Worm (Caenorhabditis elegans) whole organism, young adult: ENCODE data around the gene W08E12.9.

Experiments
- B0019.2 ChIP-seq: fragments of 200-800 bp; sonication (Bioruptor generic); conservative IDR thresholded peaks from 2 replicates; pipeline ENCODE4 v1.3.6; 2022; ENCODE audit warnings: missing genetic modification reagents, missing genetic modification characterization, missing compliant biosample characterization
- B0035.1 ChIP-seq: sonication (generic microtip); optimal IDR thresholded peaks from 2 replicates; lab custom pipeline; 2016; ENCODE audit warnings: missing genetic modification characterization, mild to moderate bottlenecking, missing compliant biosample characterization, missing genotype, missing genetic modification reagents
- B0336.3 ChIP-seq: fragments of 200-800 bp; sonication (Bioruptor generic); IDR thresholded peaks from 2 replicates; pipeline ENCODE4 v1.3.6; 2022; ENCODE audit warnings: missing genetic modification characterization, missing compliant biosample characterization
- C06A6.2 ChIP-seq: fragments of 200-800 bp; sonication (Bioruptor generic); conservative IDR thresholded peaks from 2 replicates; pipeline ENCODE4 v1.3.6; 2022; ENCODE audit warnings: missing genetic modification characterization, missing compliant biosample characterization
- C17E4.6 ChIP-seq: fragments of 200-800 bp; sonication (Bioruptor generic); IDR thresholded peaks from 2 replicates; pipeline ENCODE4 v1.3.6; 2022; ENCODE audit warnings: missing genetic modification reagents, missing genetic modification characterization, missing compliant biosample characterization
- F23B12.7 ChIP-seq: sonication (generic microtip); optimal IDR thresholded peaks from 2 replicates; lab custom pipeline; 2017; ENCODE audit warnings: missing genetic modification characterization, mild to moderate bottlenecking, missing compliant biosample characterization, antibody characterized with exemption, moderate library complexity; ENCODE audit not compliant: insufficient read depth
- F33H1.4 ChIP-seq: fragments of 200-800 bp; sonication (Bioruptor generic); IDR thresholded peaks from 2 replicates; pipeline ENCODE4 v1.3.6; 2022; ENCODE audit warnings: missing genetic modification reagents, missing genetic modification characterization, missing compliant biosample characterization
- F39B2.1 ChIP-seq: fragments of 200-800 bp; sonication (Bioruptor generic); IDR thresholded peaks from 2 replicates; pipeline ENCODE4 v1.3.6; 2022; ENCODE audit warnings: missing genetic modification reagents, missing genetic modification characterization, missing compliant biosample characterization
- F57C9.4 ChIP-seq: sonication (generic microtip); optimal IDR thresholded peaks from 2 replicates; lab custom pipeline; 2017; ENCODE audit warnings: mild to moderate bottlenecking, missing genetic modification characterization, missing compliant biosample characterization
- K11D2.4 ChIP-seq: fragments of 200-800 bp; sonication (Bioruptor generic); IDR thresholded peaks from 2 replicates; pipeline ENCODE4 v1.3.6; 2022; ENCODE audit warnings: missing genetic modification reagents, missing genetic modification characterization, missing compliant biosample characterization
- K12H6.12 ChIP-seq: fragments of 200-800 bp; sonication (Bioruptor generic); optimal IDR thresholded peaks from 2 replicates; lab custom pipeline; 2018; ENCODE audit warnings: mild to moderate bottlenecking, missing genetic modification characterization, missing compliant biosample characterization
- T07F8.4 ChIP-seq: sonication (generic microtip); optimal IDR thresholded peaks from 2 replicates; lab custom pipeline; 2016; ENCODE audit warnings: mild to moderate bottlenecking, missing genetic modification characterization, moderate library complexity, missing compliant biosample characterization
- Y53G8AR.9 ChIP-seq: fragments of 200-800 bp; sonication (Bioruptor generic); conservative IDR thresholded peaks from 2 replicates; pipeline ENCODE4 v1.3.6; 2022; ENCODE audit warnings: missing genetic modification reagents, missing genetic modification characterization, missing compliant biosample characterization
- Y56A3A.18 ChIP-seq: fragments of 200-800 bp; sonication (Bioruptor generic); IDR thresholded peaks from 2 replicates; pipeline ENCODE4 v1.3.6; 2022; ENCODE audit warnings: missing genetic modification reagents, missing genetic modification characterization, missing compliant biosample characterization
- Y67H2A.10 ChIP-seq: fragments of 200-800 bp; sonication (Bioruptor generic); conservative IDR thresholded peaks from 2 replicates; pipeline ENCODE4 v1.3.6; 2022; ENCODE audit warnings: missing genetic modification reagents, missing genetic modification characterization, missing compliant biosample characterization
- Y79H2A.3 ChIP-seq: fragments of 200-800 bp; sonication (Bioruptor generic); conservative IDR thresholded peaks from 2 replicates; pipeline ENCODE4 v1.3.6; 2022; ENCODE audit warnings: missing genetic modification reagents, missing genetic modification characterization, missing compliant biosample characterization
- ZK185.1 ChIP-seq: sonication (generic microtip); optimal IDR thresholded peaks from 2 replicates; lab custom pipeline; 2016; ENCODE audit warnings: mild to moderate bottlenecking, missing genetic modification characterization, missing compliant biosample characterization; ENCODE audit not compliant: poor library complexity, severe bottlenecking
- athp-1 ChIP-seq: sonication (generic microtip); optimal IDR thresholded peaks from 2 replicates; lab custom pipeline; 2017; ENCODE audit warnings: mild to moderate bottlenecking, missing genetic modification characterization, missing compliant biosample characterization
- bed-1 ChIP-seq: fragments of 200-800 bp; sonication (Bioruptor generic); IDR thresholded peaks from 2 replicates; pipeline ENCODE4 v1.3.6; 2022; ENCODE audit warnings: missing genetic modification reagents, missing genetic modification characterization, missing compliant biosample characterization
- bed-2 ChIP-seq: fragments of 200-800 bp; sonication (Bioruptor generic); IDR thresholded peaks from 2 replicates; pipeline ENCODE4 v1.3.6; 2022; ENCODE audit warnings: missing genetic modification reagents, missing genetic modification characterization, missing compliant biosample characterization
- cebp-1 ChIP-seq, 2 experiments: fragments of 200-800 bp in 1 of 2; sonication (Bioruptor generic) in 1 of 2; sonication (generic microtip) in 1 of 2; IDR thresholded peaks in 1 of 2; optimal IDR thresholded peaks in 1 of 2; 2 replicates each; pipeline versions ENCODE4 v1.3.6 to Lab custom; 2017 to 2022; ENCODE audit warnings: missing compliant biosample characterization in 2 of 2, missing genetic modification characterization in 2 of 2, mild to moderate bottlenecking in 1 of 2, missing genetic modification reagents in 1 of 2, moderate library complexity in 1 of 2
- ceh-27 ChIP-seq: fragments of 200-800 bp; sonication (Bioruptor generic); optimal IDR thresholded peaks from 2 replicates; lab custom pipeline; 2018; ENCODE audit warnings: mild to moderate bottlenecking, missing genetic modification characterization, moderate library complexity, missing compliant biosample characterization
- efl-1 ChIP-seq: fragments of 150-350 bp; optimal IDR thresholded peaks from 2 replicates; lab custom pipeline; 2014; ENCODE audit warnings: missing biosample characterization, missing genetic modification reagents, missing genetic modification characterization
- egl-44 ChIP-seq: fragments of 200-800 bp; sonication (Bioruptor generic); IDR thresholded peaks from 2 replicates; pipeline ENCODE4 v1.3.6; 2022; ENCODE audit warnings: missing genetic modification reagents, missing genetic modification characterization, missing compliant biosample characterization
- egrh-3 ChIP-seq: fragments of 200-800 bp; sonication (Bioruptor generic); IDR thresholded peaks from 2 replicates; pipeline ENCODE4 v1.3.6; 2022; ENCODE audit warnings: missing genetic modification reagents, missing genetic modification characterization, missing compliant biosample characterization
- ets-4 ChIP-seq: fragments of 200-800 bp; sonication (Bioruptor generic); optimal IDR thresholded peaks from 2 replicates; lab custom pipeline; 2018; ENCODE audit warnings: mild to moderate bottlenecking, missing genetic modification characterization, missing compliant biosample characterization
- fkh-3 ChIP-seq: sonication (generic microtip); optimal IDR thresholded peaks from 2 replicates; lab custom pipeline; 2016; ENCODE audit warnings: mild to moderate bottlenecking, missing genetic modification characterization, missing compliant biosample characterization
- hmg-1.2 ChIP-seq: fragments of 200-800 bp; sonication (Bioruptor generic); IDR thresholded peaks from 2 replicates; pipeline ENCODE4 v1.3.6; 2022; ENCODE audit warnings: missing genetic modification reagents, missing genetic modification characterization, missing compliant biosample characterization
- lag-1 ChIP-seq: fragments of 200-800 bp; sonication (Bioruptor generic); IDR thresholded peaks from 2 replicates; pipeline ENCODE4 v1.3.6; 2022; ENCODE audit warnings: missing genetic modification reagents, missing genetic modification characterization, missing compliant biosample characterization
- lsl-1 ChIP-seq: fragments of 200-800 bp; sonication (Bioruptor generic); optimal IDR thresholded peaks from 2 replicates; lab custom pipeline; 2018; ENCODE audit warnings: mild to moderate bottlenecking, missing genetic modification characterization, moderate library complexity, missing compliant biosample characterization
- lsy-27 ChIP-seq: sonication (generic microtip); optimal IDR thresholded peaks from 2 replicates; lab custom pipeline; 2017; ENCODE audit warnings: missing genetic modification characterization, mild to moderate bottlenecking, missing compliant biosample characterization, antibody characterized with exemption, missing genotype, borderline replicate concordance; ENCODE audit not compliant: insufficient read depth
- madf-10 ChIP-seq: sonication (generic microtip); optimal IDR thresholded peaks from 2 replicates; lab custom pipeline; 2016; ENCODE audit warnings: mild to moderate bottlenecking, missing genetic modification characterization, missing compliant biosample characterization
- mel-28 ChIP-seq: sonication (generic microtip); optimal IDR thresholded peaks from 2 replicates; lab custom pipeline; 2016; ENCODE audit warnings: borderline replicate concordance, mild to moderate bottlenecking, missing genetic modification characterization, missing compliant biosample characterization
- mes-4 ChIP-seq: sonication (generic microtip); optimal IDR thresholded peaks from 2 replicates; lab custom pipeline; 2016; ENCODE audit warnings: missing genotype, missing genetic modification characterization, missing compliant biosample characterization
- pbrm-1 ChIP-seq: fragments of 200-800 bp; sonication (Bioruptor generic); IDR thresholded peaks from 2 replicates; pipeline ENCODE4 v1.3.6; 2022; ENCODE audit warnings: missing genetic modification reagents, missing genetic modification characterization, missing compliant biosample characterization
- pha-4 ChIP-seq: fragments of 150-350 bp; sonication (generic microtip); optimal IDR thresholded peaks from 2 replicates; lab custom pipeline; 2014; ENCODE audit warnings: missing biosample characterization, missing genetic modification reagents, missing genetic modification characterization
- sdz-38 ChIP-seq: sonication (generic microtip); optimal IDR thresholded peaks from 2 replicates; lab custom pipeline; 2016; ENCODE audit warnings: missing genotype, missing genetic modification characterization, missing compliant biosample characterization
- snpc-1.3 ChIP-seq: sonication (generic microtip); optimal IDR thresholded peaks from 2 replicates; lab custom pipeline; 2017; ENCODE audit warnings: missing genetic modification characterization, mild to moderate bottlenecking, missing compliant biosample characterization, antibody characterized with exemption, moderate library complexity, missing genotype, missing genetic modification reagents; ENCODE audit not compliant: insufficient read depth
- snpc-3.4 ChIP-seq: sonication (generic microtip); optimal IDR thresholded peaks from 2 replicates; lab custom pipeline; 2017; ENCODE audit warnings: missing genetic modification characterization, mild to moderate bottlenecking, missing compliant biosample characterization, antibody characterized with exemption, moderate library complexity, missing genotype, missing genetic modification reagents
- snpc-4 ChIP-seq, 5 experiments: fragments of 150-350 bp in 1 of 5; sonication (generic microtip) in 4 of 5; optimal IDR thresholded peaks; 2 replicates each; lab custom pipeline; 2014 to 2018; ENCODE audit warnings: missing genetic modification characterization in 5 of 5, missing biosample characterization in 3 of 5, antibody characterized with exemption in 2 of 5, mild to moderate bottlenecking in 2 of 5, missing compliant biosample characterization in 2 of 5, missing genotype in 2 of 5, moderate library complexity in 2 of 5, missing genetic modification reagents in 1 of 5
- somi-1 ChIP-seq: fragments of 200-800 bp; sonication (Bioruptor generic); optimal IDR thresholded peaks from 2 replicates; lab custom pipeline; 2018; ENCODE audit warnings: mild to moderate bottlenecking, missing genetic modification characterization, missing compliant biosample characterization
- tbp1 ChIP-seq: fragments of 200-800 bp; sonication (Bioruptor generic); optimal IDR thresholded peaks from 2 replicates; lab custom pipeline; 2018; ENCODE audit warnings: mild to moderate bottlenecking, missing genetic modification characterization, missing compliant biosample characterization
- tbx-9 ChIP-seq: sonication (generic microtip); optimal IDR thresholded peaks from 2 replicates; lab custom pipeline; 2016; ENCODE audit warnings: borderline replicate concordance, missing genetic modification characterization, inconsistent platforms, missing compliant biosample characterization
- tlf-1 ChIP-seq: fragments of 200-800 bp; sonication (Bioruptor generic); optimal IDR thresholded peaks from 2 replicates; lab custom pipeline; 2018; ENCODE audit warnings: mild to moderate bottlenecking, missing genetic modification characterization, missing compliant biosample characterization
- zim-3 ChIP-seq: sonication (generic microtip); optimal IDR thresholded peaks from 2 replicates; lab custom pipeline; 2017; ENCODE audit warnings: mild to moderate bottlenecking, missing genetic modification characterization, moderate library complexity, missing compliant biosample characterization
- ztf-28 ChIP-seq: fragments of 200-800 bp; sonication (Bioruptor generic); IDR thresholded peaks from 2 replicates; pipeline ENCODE4 v1.3.6; 2022; ENCODE audit warnings: missing genetic modification reagents, missing genetic modification characterization, missing compliant biosample characterization
- ztf-3 ChIP-seq: fragments of 200-800 bp; sonication (Bioruptor generic); optimal IDR thresholded peaks from 2 replicates; lab custom pipeline; 2018; ENCODE audit warnings: mild to moderate bottlenecking, missing genetic modification characterization, missing compliant biosample characterization

W08E12.9 gene

DNA sequence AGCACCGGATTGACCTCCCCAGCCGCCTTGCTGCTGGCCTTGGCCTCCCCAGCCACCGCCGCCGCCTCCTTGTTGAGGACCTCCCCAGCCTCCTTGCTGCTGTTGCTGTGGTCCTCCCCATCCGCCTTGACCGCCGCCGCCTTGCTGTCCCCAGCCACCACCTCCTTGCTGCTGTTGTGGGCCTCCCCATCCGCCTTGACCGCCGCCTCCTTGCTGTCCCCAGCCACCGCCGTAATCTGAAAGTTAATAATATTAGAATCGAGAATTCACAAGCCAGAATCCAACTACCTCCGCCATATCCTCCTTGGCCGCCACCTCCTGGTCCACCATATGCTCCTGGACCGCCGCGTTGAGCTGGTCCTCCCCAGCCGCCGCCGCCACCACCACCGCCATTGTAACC is 29.9 kb upstream of the W08E12.9 start (continued):
- TF ChIP-seq bed-2 (GFP tag; lab: Robert Waterston, UW) (no peak), egl-44 (GFP tag; lab: Robert Waterston, UW) (no peak; the same call in 1 of the 2 replicates), bed-1 (GFP tag; lab: Robert Waterston, UW) (no peak), ceh-27 (GFP tag; lab: Kevin White, UChicago) (no peak), Y79H2A.3 (GFP tag; lab: Robert Waterston, UW) (no peak), pha-4 (tag; lab: Kevin White, UChicago) (no peak), ztf-3 (no peak), ZK185.1 (tag; lab: Kevin White, UChicago) (no peak), Y56A3A.18 (GFP tag; lab: Robert Waterston, UW) (no peak), sdz-38 (tag; lab: Kevin White, UChicago) (no peak), F57C9.4 (tag; lab: Kevin White, UChicago) (no peak), zim-3 (tag; lab: Kevin White, UChicago) (no peak), mes-4 (no peak), snpc-4 (GFP tag; optimal IDR thresholded peaks at IDR 0.05; lab: Kevin White, UChicago) (no peak), snpc-4 (tag; optimal IDR thresholded peaks at IDR 0.05; lab: Kevin White, UChicago) (no peak), C17E4.6 (GFP tag; lab: Robert Waterston, UW) (no peak), K11D2.4 (GFP tag; lab: Robert Waterston, UW) (peak; percentile 32; the same call in 1 of the 2 replicates), F33H1.4 (GFP tag; lab: Robert Waterston, UW) (no peak), lsl-1 (GFP tag; lab: Kevin White, UChicago) (no peak), mel-28 (tag; lab: Kevin White, UChicago) (no peak), ets-4 (GFP tag; lab: Kevin White, UChicago) (no peak), F23B12.7 (tag; lab: Kevin White, UChicago) (no peak), efl-1 (GFP tag; lab: Kevin White, UChicago) (no peak), B0336.3 (GFP tag; lab: Robert Waterston, UW) (no peak), snpc-1.3 (tag; lab: Kevin White, UChicago) (no peak), snpc-3.4 (tag; lab: Kevin White, UChicago) (no peak), egrh-3 (GFP tag; lab: Robert Waterston, UW) (peak; percentile 98), lag-1 (GFP tag; lab: Robert Waterston, UW) (no peak), somi-1 (GFP tag; lab: Kevin White, UChicago) (peak; percentile 42), Y67H2A.10 (GFP tag; lab: Robert Waterston, UW) (no peak), lsy-27 (tag; lab: Kevin White, UChicago) (no peak), athp-1 (tag; lab: Kevin White, UChicago) (no peak), C06A6.2 (GFP tag; lab: Robert Waterston, UW) (no peak), madf-10 (tag; lab: Kevin White, UChicago) (no peak), fkh-3 (no peak), B0019.2 (GFP tag; lab: Robert Waterston, UW) (no peak), hmg-1.2 (GFP tag; lab: Robert Waterston, UW) (no peak), F39B2.1 (GFP tag; lab: Robert Waterston, UW) (no peak), tbp1 (no peak), ztf-28 (no peak), cebp-1 (GFP tag; IDR thresholded peaks at IDR 0.05; lab: Robert Waterston, UW) (no peak), cebp-1 (tag; optimal IDR thresholded peaks at IDR 0.05; lab: Kevin White, UChicago) (no peak), T07F8.4 (no peak), K12H6.12 (no peak), pbrm-1 (no peak), tbx-9 (tag; lab: Kevin White, UChicago) (no peak), Y53G8AR.9 (GFP tag; lab: Robert Waterston, UW) (0 out of 2 replicates have a peak, but pooled peaks have one; percentile 10), tlf-1 (GFP tag; lab: Kevin White, UChicago) (no peak), B0035.1 (tag; lab: Kevin White, UChicago) (no peak)
